Fruit fly (Drosophila melanogaster) whole organism, embryonic: ENCODE data around the gene CG17154.
A peak's percentile ranks its signal among the peaks of the same experiment; 100 is the strongest.

ENCODE experiments used
- Antp ChIP-seq: fragments of 200-800 bp; sonication (Bioruptor generic); optimal IDR thresholded peaks from 3 replicates; lab custom pipeline; 2016; ENCODE audit warnings: missing biosample characterization, missing genetic modification characterization
- CG1024 ChIP-seq: fragments of 200-800 bp; sonication (Bioruptor generic); IDR thresholded peaks from 2 replicates; pipeline ENCODE4 v1.3.6; 2022; ENCODE audit warnings: missing biosample characterization, missing genetic modification characterization
- CG11085 ChIP-seq: fragments of 200-800 bp; sonication (Bioruptor generic); IDR thresholded peaks from 2 replicates; pipeline ENCODE4 v1.3.6; 2022; ENCODE audit warnings: missing biosample characterization, missing genetic modification characterization
- CG12219 ChIP-seq: fragments of 200-800 bp; sonication (Bioruptor generic); optimal IDR thresholded peaks from 3 replicates; lab custom pipeline; 2018; ENCODE audit warnings: missing biosample characterization, mild to moderate bottlenecking, missing genetic modification characterization
- CG12744 ChIP-seq: fragments of 200-800 bp; sonication (Bioruptor generic); optimal IDR thresholded peaks from 2 replicates; lab custom pipeline; 2016; ENCODE audit warnings: missing biosample characterization, missing genetic modification characterization
- CG12769 ChIP-seq: fragments of 200-800 bp; sonication (Bioruptor generic); optimal IDR thresholded peaks from 2 replicates; lab custom pipeline; 2019; ENCODE audit warnings: missing biosample characterization, mild to moderate bottlenecking, missing genetic modification characterization, moderate library complexity
- CG14710 ChIP-seq: fragments of 200-800 bp; sonication (Bioruptor generic); optimal IDR thresholded peaks from 3 replicates; lab custom pipeline; 2019; ENCODE audit warnings: missing biosample characterization, mild to moderate bottlenecking, missing genetic modification characterization, moderate library complexity
- CG16779 ChIP-seq: fragments of 200-800 bp; sonication (Bioruptor generic); IDR thresholded peaks from 2 replicates; pipeline ENCODE4 v1.3.6; 2022; ENCODE audit warnings: missing biosample characterization, missing genetic modification characterization
- CG17385 ChIP-seq: fragments of 200-800 bp; sonication (Bioruptor generic); optimal IDR thresholded peaks from 3 replicates; lab custom pipeline; 2018; ENCODE audit warnings: missing biosample characterization, mild to moderate bottlenecking, missing genetic modification characterization
- CG2116 ChIP-seq: fragments of 200-800 bp; sonication (Bioruptor generic); optimal IDR thresholded peaks from 3 replicates; lab custom pipeline; 2018; ENCODE audit warnings: missing biosample characterization, mild to moderate bottlenecking, missing genetic modification characterization
- CG3065 ChIP-seq: fragments of 200-800 bp; sonication (Bioruptor generic); optimal IDR thresholded peaks from 2 replicates; lab custom pipeline; 2016; ENCODE audit warnings: missing biosample characterization, missing genetic modification characterization
- CG31441 ChIP-seq: fragments of 200-800 bp; sonication (Bioruptor generic); IDR thresholded peaks from 2 replicates; pipeline ENCODE4 v1.3.6; 2022; ENCODE audit warnings: missing biosample characterization, missing genetic modification characterization
- CG34422 ChIP-seq: fragments of 200-800 bp; sonication (Bioruptor generic); IDR thresholded peaks from 3 replicates; pipeline ENCODE4 v1.3.6; 2022; ENCODE audit warnings: missing biosample characterization, missing genetic modification characterization
- CG3726 ChIP-seq: fragments of 200-800 bp; sonication (Bioruptor generic); IDR thresholded peaks from 3 replicates; pipeline ENCODE4, ENCODE4 v1.3.6; 2022; ENCODE audit warnings: missing biosample characterization, missing genetic modification characterization
- CG3995 ChIP-seq: fragments of 200-800 bp; sonication (Bioruptor generic); optimal IDR thresholded peaks from 3 replicates; lab custom pipeline; 2016; ENCODE audit warnings: missing biosample characterization, missing genetic modification characterization
- CG4360 ChIP-seq: fragments of 200-800 bp; sonication (Bioruptor generic); IDR thresholded peaks from 2 replicates; pipeline ENCODE4 v1.3.6; 2022; ENCODE audit warnings: missing biosample characterization, missing genetic modification characterization
- CG6175 ChIP-seq: fragments of 200-800 bp; sonication (Bioruptor generic); IDR thresholded peaks from 3 replicates; pipeline ENCODE4 v1.3.6; 2022; ENCODE audit warnings: missing biosample characterization, missing genetic modification characterization
- CG6689 ChIP-seq: fragments of 200-800 bp; sonication (Bioruptor generic); IDR thresholded peaks from 2 replicates; pipeline ENCODE4 v1.3.6; 2022; ENCODE audit warnings: missing biosample characterization, missing genetic modification characterization
- CG9932 ChIP-seq: fragments of 200-800 bp; sonication (Bioruptor generic); IDR thresholded peaks from 2 replicates; pipeline ENCODE4 v1.3.6; 2022; ENCODE audit warnings: missing biosample characterization, missing genetic modification characterization
- Chrac-16 ChIP-seq: fragments of 200-800 bp; sonication (Bioruptor generic); optimal IDR thresholded peaks from 3 replicates; lab custom pipeline; 2016; ENCODE audit warnings: missing biosample characterization, missing genetic modification characterization
- D ChIP-seq, 2 experiments: fragments of 200-800 bp in 1 of 2; fragments of >200 bp in 1 of 2; sonication (Bioruptor generic) in 1 of 2; optimal IDR thresholded peaks; 2 replicates in 1 of 2; 3 replicates in 1 of 2; lab custom pipeline; 2017; ENCODE audit warnings: mild to moderate bottlenecking in 1 of 2, missing biosample characterization in 1 of 2, missing genetic modification characterization in 1 of 2, missing genetic modification reagents in 1 of 2
- Dbx ChIP-seq: fragments of 200-800 bp; sonication (Bioruptor generic); IDR thresholded peaks from 3 replicates; pipeline ENCODE4 v1.3.6; 2022; ENCODE audit warnings: missing biosample characterization, missing genetic modification characterization
- Dek ChIP-seq: fragments of 200-800 bp; sonication (Bioruptor generic); optimal IDR thresholded peaks from 3 replicates; lab custom pipeline; 2019; ENCODE audit warnings: missing biosample characterization, mild to moderate bottlenecking, missing genetic modification characterization, moderate library complexity
- Dfd ChIP-seq, 2 experiments: fragments of >200 bp; optimal IDR thresholded peaks; 2 replicates each; lab custom pipeline; 2017; ENCODE audit warnings: missing biosample characterization in 2 of 2, missing genetic modification characterization in 2 of 2
- HmgZ ChIP-seq: fragments of 200-800 bp; sonication (Bioruptor generic); optimal IDR thresholded peaks from 2 replicates; lab custom pipeline; 2018; ENCODE audit warnings: missing biosample characterization, mild to moderate bottlenecking, missing genetic modification characterization
- Hmx ChIP-seq: fragments of 200-800 bp; sonication (Bioruptor generic); optimal IDR thresholded peaks from 2 replicates; lab custom pipeline; 2016; ENCODE audit warnings: missing biosample characterization, missing genetic modification characterization
- MBD-R2 ChIP-seq: fragments of 200-800 bp; sonication (Bioruptor generic); IDR thresholded peaks from 2 replicates; pipeline ENCODE4 v1.3.6; 2022; ENCODE audit warnings: missing biosample characterization, missing genetic modification characterization
- Med ChIP-seq: fragments of 200-800 bp; sonication (Bioruptor generic); peaks from one replicate; lab custom pipeline; 2016; ENCODE audit warnings: missing biosample characterization, missing genetic modification characterization, mild to moderate bottlenecking, inconsistent platforms, moderate library complexity
- Myb ChIP-seq: fragments of 200-800 bp; sonication (Bioruptor generic); optimal IDR thresholded peaks from 2 replicates; lab custom pipeline; 2016; ENCODE audit warnings: missing biosample characterization, missing genetic modification characterization
- NfI ChIP-seq: fragments of 200-800 bp; sonication (Bioruptor generic); optimal IDR thresholded peaks from 3 replicates; lab custom pipeline; 2018; ENCODE audit warnings: missing biosample characterization, mild to moderate bottlenecking, missing genetic modification characterization, moderate library complexity
- Ptx1 ChIP-seq: fragments of 200-800 bp; sonication (Bioruptor generic); IDR thresholded peaks from 2 replicates; pipeline ENCODE4 v1.3.6; 2022; ENCODE audit warnings: missing biosample characterization, missing genetic modification characterization
- Side ChIP-seq: fragments of 200-800 bp; sonication (Bioruptor generic); optimal IDR thresholded peaks from 2 replicates; lab custom pipeline; 2016; ENCODE audit warnings: missing biosample characterization, missing genetic modification characterization
- ac ChIP-seq: fragments of 200-800 bp; sonication (Bioruptor generic); optimal IDR thresholded peaks from 3 replicates; lab custom pipeline; 2017; ENCODE audit warnings: missing biosample characterization, mild to moderate bottlenecking, missing genetic modification characterization
- bbx ChIP-seq: fragments of 200-800 bp; sonication (Bioruptor generic); IDR thresholded peaks from 2 replicates; pipeline ENCODE4 v1.3.6; 2022; ENCODE audit warnings: missing biosample characterization, missing genetic modification characterization; ENCODE audit not compliant: partially characterized antibody
- bsh ChIP-seq, 2 experiments: fragments of 200-800 bp; sonication (Bioruptor generic); optimal IDR thresholded peaks; 2 replicates each; lab custom pipeline; 2017 to 2018; ENCODE audit warnings: mild to moderate bottlenecking in 2 of 2, missing biosample characterization in 2 of 2, missing genetic modification characterization in 2 of 2, moderate library complexity in 1 of 2
- cas ChIP-seq: fragments of 200-800 bp; sonication (Bioruptor generic); IDR thresholded peaks from 2 replicates; pipeline ENCODE4 v1.3.6; 2022; ENCODE audit warnings: missing biosample characterization, missing genetic modification characterization
- dmrt99B ChIP-seq: fragments of 200-800 bp; sonication (Bioruptor generic); optimal IDR thresholded peaks from 2 replicates; lab custom pipeline; 2018; ENCODE audit warnings: missing biosample characterization, mild to moderate bottlenecking, missing genetic modification characterization, moderate library complexity
- fd3F ChIP-seq: fragments of 200-800 bp; sonication (Bioruptor generic); optimal IDR thresholded peaks from 2 replicates; lab custom pipeline; 2018; ENCODE audit warnings: missing biosample characterization, mild to moderate bottlenecking, missing genetic modification characterization, moderate library complexity
- gce ChIP-seq: fragments of 200-800 bp; sonication (Bioruptor generic); IDR thresholded peaks from 3 replicates; pipeline ENCODE4 v1.3.6; 2022; ENCODE audit warnings: missing biosample characterization, missing genetic modification characterization
- gcm2 ChIP-seq: fragments of 200-800 bp; sonication (Bioruptor generic); optimal IDR thresholded peaks from 2 replicates; lab custom pipeline; 2016; ENCODE audit warnings: missing biosample characterization, missing genetic modification characterization
- ken ChIP-seq: fragments of 200-800 bp; sonication (Bioruptor generic); IDR thresholded peaks from 3 replicates; pipeline ENCODE4 v1.3.6; 2022; ENCODE audit warnings: missing biosample characterization, missing genetic modification characterization
- nau ChIP-seq: fragments of 200-800 bp; sonication (Bioruptor generic); optimal IDR thresholded peaks from 3 replicates; lab custom pipeline; 2017; ENCODE audit warnings: missing biosample characterization, mild to moderate bottlenecking, missing genetic modification characterization, missing genetic modification reagents
- phol ChIP-seq: fragments of 200-800 bp; sonication (Bioruptor generic); optimal IDR thresholded peaks from 3 replicates; lab custom pipeline; 2018; ENCODE audit warnings: missing biosample characterization, mild to moderate bottlenecking, missing genetic modification characterization, moderate library complexity
- pita ChIP-seq: fragments of 200-800 bp; sonication (Bioruptor generic); optimal IDR thresholded peaks from 2 replicates; lab custom pipeline; 2017; ENCODE audit warnings: missing biosample characterization, mild to moderate bottlenecking, missing genetic modification characterization
- pum ChIP-seq: fragments of 200-800 bp; sonication (Bioruptor generic); optimal IDR thresholded peaks from 2 replicates; lab custom pipeline; 2016; ENCODE audit warnings: missing biosample characterization, missing genetic modification characterization
- rib ChIP-seq: fragments of 200-800 bp; sonication (Bioruptor generic); IDR thresholded peaks from 2 replicates; pipeline ENCODE4 v1.3.6; 2022; ENCODE audit warnings: missing biosample characterization, missing genetic modification characterization
- row ChIP-seq: fragments of 200-800 bp; sonication (Bioruptor generic); IDR thresholded peaks from 3 replicates; pipeline ENCODE4 v1.3.6; 2022; ENCODE audit warnings: missing biosample characterization, missing genetic modification characterization
- slou ChIP-seq: fragments of 200-800 bp; sonication (Bioruptor generic); optimal IDR thresholded peaks from 3 replicates; lab custom pipeline; 2016; ENCODE audit warnings: missing biosample characterization, missing genetic modification characterization
- tap ChIP-seq: fragments of 200-800 bp; optimal IDR thresholded peaks from 3 replicates; lab custom pipeline; 2019; ENCODE audit warnings: missing biosample characterization, mild to moderate bottlenecking, missing genetic modification characterization, moderate library complexity
- tx ChIP-seq: fragments of 200-800 bp; sonication (Bioruptor generic); optimal IDR thresholded peaks from 2 replicates; lab custom pipeline; 2016; ENCODE audit warnings: missing biosample characterization, missing genetic modification characterization
- usp ChIP-seq: fragments of >200 bp; optimal IDR thresholded peaks from 2 replicates; lab custom pipeline; 2017; ENCODE audit warnings: missing biosample characterization, missing genetic modification characterization
- vvl ChIP-seq: fragments of 200-800 bp; sonication (Bioruptor generic); IDR thresholded peaks from 2 replicates; pipeline ENCODE4 v1.3.6; 2022; ENCODE audit warnings: missing biosample characterization, missing genetic modification characterization

The CG17154 gene

DNA sequence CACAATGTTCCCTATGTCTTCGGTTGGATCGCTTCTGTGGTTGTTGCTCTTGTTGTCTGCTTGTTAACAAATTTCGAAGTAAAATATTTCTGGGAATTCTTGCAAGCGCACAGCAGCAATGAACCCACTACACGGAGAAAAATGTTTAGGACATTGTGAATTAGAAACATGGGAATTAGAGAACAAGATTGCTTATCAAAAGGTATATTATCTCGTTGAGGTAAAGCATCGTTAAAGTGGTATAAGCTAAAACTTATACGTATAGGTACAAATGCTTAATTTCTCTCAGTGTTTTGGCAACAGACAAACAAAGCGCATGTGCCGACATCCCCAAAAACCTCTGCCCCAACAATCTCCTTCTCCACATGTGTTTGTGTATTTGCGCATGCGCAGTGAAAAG, 34.7 kb upstream of the CG17154 start (continued):
- TF ChIP-seq gcm2 (GFP tag; lab: Kevin White, UChicago): no peak
- no peak for TF ChIP-seq Hmx (GFP tag; lab: Kevin White, UChicago)
- TF ChIP-seq Med (GFP tag; lab: Kevin White, UChicago): peak; percentile 86
- TF ChIP-seq CG17385 (GFP tag; lab: Kevin White, UChicago): no peak
- peak; percentile 73 for TF ChIP-seq phol (tag; lab: Kevin White, UChicago)
- TF ChIP-seq CG12769 (tag; lab: Kevin White, UChicago): peak; percentile 10
- no peak for TF ChIP-seq CG2116
- peak; percentile 45 for TF ChIP-seq pum
- TF ChIP-seq Dfd (GFP tag; optimal IDR thresholded peaks at IDR 0.05; lab: Kevin White, UChicago): no peak
- peak; percentile 40 for TF ChIP-seq nau (GFP tag; lab: Kevin White, UChicago)
- TF ChIP-seq Ptx1: peak; percentile 52
- peak; percentile 36; the same call in 1 of the 3 replicates for TF ChIP-seq ken (GFP tag; lab: Robert Waterston, UW)
- TF ChIP-seq fd3F (GFP tag; lab: Kevin White, UChicago): no peak
- peak; percentile 46 for TF ChIP-seq Antp
- peak; percentile 37; the same call in 1 of the 2 replicates for TF ChIP-seq CG31441 (GFP tag; lab: Robert Waterston, UW)
- peak; percentile 52; the same call in 1 of the 2 replicates for TF ChIP-seq CG1024 (GFP tag; lab: Robert Waterston, UW)
- no peak for TF ChIP-seq CG9932 (GFP tag; lab: Robert Waterston, UW)
- no peak for TF ChIP-seq MBD-R2 (GFP tag; lab: Robert Waterston, UW)
- no peak for TF ChIP-seq tx (GFP tag; lab: Kevin White, UChicago)
- peak; percentile 4 for TF ChIP-seq CG12219
- peak; percentile 40; the same call in 1 of the 3 replicates for TF ChIP-seq row (GFP tag; lab: Robert Waterston, UW)
- peak; percentile 82 for TF ChIP-seq CG14710 (tag; lab: Kevin White, UChicago)
- TF ChIP-seq CG12744: no peak
- TF ChIP-seq CG3065 (GFP tag; lab: Kevin White, UChicago): no peak
- no peak for TF ChIP-seq D (optimal IDR thresholded peaks at IDR 0.05; lab: Kevin White, UChicago)
- peak; percentile 57 for TF ChIP-seq D (GFP tag; optimal IDR thresholded peaks at IDR 0.05; lab: Kevin White, UChicago)
- peak; percentile 31 for TF ChIP-seq vvl (GFP tag; lab: Robert Waterston, UW)
- no peak for TF ChIP-seq usp (GFP tag; lab: Kevin White, UChicago)
- TF ChIP-seq CG16779 (GFP tag; lab: Robert Waterston, UW): no peak
- TF ChIP-seq Dbx (GFP tag; lab: Robert Waterston, UW): no peak
- no peak for TF ChIP-seq ac (GFP tag; lab: Kevin White, UChicago)
- no peak for TF ChIP-seq CG3726 (GFP tag; lab: Robert Waterston, UW)
- no peak for TF ChIP-seq rib
- TF ChIP-seq CG4360: no peak
- no peak for TF ChIP-seq CG34422 (GFP tag; lab: Robert Waterston, UW)
- peak; percentile 5 for TF ChIP-seq Myb (GFP tag; lab: Kevin White, UChicago)
- TF ChIP-seq CG3995: no peak
- TF ChIP-seq CG11085: no peak
- TF ChIP-seq bbx (GFP tag; lab: Robert Waterston, UW): no peak
- no peak for TF ChIP-seq NfI
- TF ChIP-seq CG6689: peak; percentile 40; the same call in 1 of the 2 replicates
- no peak for TF ChIP-seq pita (GFP tag; lab: Kevin White, UChicago)
- no peak for TF ChIP-seq CG6175 (GFP tag; lab: Robert Waterston, UW)
- no peak for TF ChIP-seq Side (GFP tag; lab: Kevin White, UChicago)
- TF ChIP-seq HmgZ: no peak
- TF ChIP-seq Dek (tag; lab: Kevin White, UChicago): no peak
- peak in 1 of 2 experiments; percentile 71 for TF ChIP-seq bsh (GFP tag; optimal IDR thresholded peaks at IDR 0.05; lab: Kevin White, UChicago)
- peak; percentile 50 for TF ChIP-seq dmrt99B (tag; lab: Kevin White, UChicago)
- peak; percentile 63 for TF ChIP-seq tap (tag; lab: Kevin White, UChicago)
- no peak for TF ChIP-seq gce
- TF ChIP-seq slou (GFP tag; lab: Kevin White, UChicago): no peak
- no peak for TF ChIP-seq cas
- peak; percentile 13 for TF ChIP-seq Chrac-16 (GFP tag; lab: Kevin White, UChicago)
